Worm (Caenorhabditis elegans): ENCODE measurements around the gene hmt-1.

Gene hmt-1

ce11 chrIII:11066691-11067090 lies 33.1 kb downstream of the hmt-1 start (continued):
- TF ChIP-seq mxl-2 (GFP tag; conservative IDR thresholded peaks at IDR 0.05): 0 out of 2 replicates have a peak, but pooled peaks have one; percentile 14
- peak; percentile 50 for TF ChIP-seq unc-130 (GFP tag; optimal IDR thresholded peaks at IDR 0.05)
- TF ChIP-seq zip-11 (GFP tag; IDR thresholded peaks at IDR 0.05): peak; percentile 10; the same call in 1 of the 2 replicates

ce11 chrIII:11064576-11064975 lies 35.2 kb downstream of the hmt-1 start:
- TF ChIP-seq madf-9 (GFP tag; conservative IDR thresholded peaks at IDR 0.05): no peak
- TF ChIP-seq F49E8.2 (tag; optimal IDR thresholded peaks at IDR 0.05; ENCODE audit: borderline replicate concordance): peak; percentile 3
- TF ChIP-seq lin-38 (GFP tag; IDR thresholded peaks at IDR 0.05): peak; percentile 78
- TF ChIP-seq nhr-48 (tag; optimal IDR thresholded peaks at IDR 0.05): no peak
- no peak for TF ChIP-seq lsy-2 (tag; optimal IDR thresholded peaks at IDR 0.05)

- no peak for TF ChIP-seq nhr-42 (GFP tag; IDR thresholded peaks at IDR 0.05)
- no peak for TF ChIP-seq R02D3.7 (tag; optimal IDR thresholded peaks at IDR 0.05)
- TF ChIP-seq hif-1 (tag; optimal IDR thresholded peaks at IDR 0.05): no peak
- TF ChIP-seq mes-2 (tag; optimal IDR thresholded peaks at IDR 0.05; ENCODE audit: poor library complexity, severe bottlenecking): peak; percentile 76
- no peak for TF ChIP-seq zip-11 (GFP tag; IDR thresholded peaks at IDR 0.05)
- TF ChIP-seq ceh-28 (tag; optimal IDR thresholded peaks at IDR 0.05): no peak
- TF ChIP-seq Y48G9A.11 (GFP tag; IDR thresholded peaks at IDR 0.05): no peak
- no peak for TF ChIP-seq F44E2.7 (GFP tag; IDR thresholded peaks at IDR 0.05)
- peak; percentile 22 for TF ChIP-seq unc-130 (GFP tag; optimal IDR thresholded peaks at IDR 0.05)
- no peak for TF ChIP-seq dmd-6 (GFP tag; IDR thresholded peaks at IDR 0.05)
- TF ChIP-seq Y105C5A.15 (GFP tag; IDR thresholded peaks at IDR 0.05): 0 out of 2 replicates have a peak, but pooled peaks have one; percentile 18
- TF ChIP-seq arid-1 (GFP tag; conservative IDR thresholded peaks at IDR 0.05): peak; percentile 60; the same call in 1 of the 2 replicates
- TF ChIP-seq hlh-11 (tag; optimal IDR thresholded peaks at IDR 0.05): peak; percentile 15
- TF ChIP-seq fos-1 (tag; optimal IDR thresholded peaks at IDR 0.05): no peak
- peak; percentile 53; the same call in 1 of the 2 replicates for TF ChIP-seq hmg-1.1 (GFP tag; IDR thresholded peaks at IDR 0.05)
- TF ChIP-seq lin-38 (GFP tag; IDR thresholded peaks at IDR 0.05): peak; percentile 64
- TF ChIP-seq jun-1 (tag; optimal IDR thresholded peaks at IDR 0.05): no peak
- TF ChIP-seq ceh-44 (GFP tag; IDR thresholded peaks at IDR 0.05): no peak
- peak; percentile 4 for TF ChIP-seq dve-1 (tag; optimal IDR thresholded peaks at IDR 0.05; ENCODE audit: insufficient read depth)
- TF ChIP-seq daf-19 (GFP tag; conservative IDR thresholded peaks at IDR 0.05): no peak
- no peak for TF ChIP-seq skn-1 (tag; optimal IDR thresholded peaks at IDR 0.05)
- TF ChIP-seq mxl-2 (GFP tag; conservative IDR thresholded peaks at IDR 0.05): no peak
- TF ChIP-seq dmd-9 (GFP tag; IDR thresholded peaks at IDR 0.05): no peak
- TF ChIP-seq rbr-2 (tag; optimal IDR thresholded peaks at IDR 0.05): peak; percentile 28
- peak; percentile 35 for TF ChIP-seq pha-4 (GFP tag; IDR thresholded peaks at IDR 0.05)
- no peak for TF ChIP-seq pha-4 (tag; optimal IDR thresholded peaks at IDR 0.05)
- no peak for TF ChIP-seq egl-43 (GFP tag; IDR thresholded peaks at IDR 0.05)
- TF ChIP-seq F26F4.8 (GFP tag; conservative IDR thresholded peaks at IDR 0.05): no peak
- TF ChIP-seq T26A8.4 (GFP tag; IDR thresholded peaks at IDR 0.05): peak; percentile 42; the same call in 1 of the 2 replicates
- TF ChIP-seq unc-62 (GFP tag; optimal IDR thresholded peaks at IDR 0.05 in 1 of 2): peak in 1 of 2 experiments; percentile 86
- TF ChIP-seq unc-62 (tag; optimal IDR thresholded peaks at IDR 0.05): no peak
- TF ChIP-seq mep-1 (tag; optimal IDR thresholded peaks at IDR 0.05): peak; percentile 17
- TF ChIP-seq zfp-3 (GFP tag; conservative IDR thresholded peaks at IDR 0.05): 0 out of 2 replicates have a peak, but pooled peaks have one; percentile 52
- no peak for TF ChIP-seq saeg-2 (GFP tag; IDR thresholded peaks at IDR 0.05)
- no peak for TF ChIP-seq pqm-1 (tag; optimal IDR thresholded peaks at IDR 0.05)
- 0 out of 2 replicates have a peak, but pooled peaks have one; percentile 13 for TF ChIP-seq tra-1 (GFP tag; IDR thresholded peaks at IDR 0.05)
- no peak for TF ChIP-seq daf-16 (GFP tag; optimal IDR thresholded peaks at IDR 0.05)
- TF ChIP-seq daf-16 (tag; optimal IDR thresholded peaks at IDR 0.05): peak; percentile 35
- TF ChIP-seq lin-39 (tag; optimal IDR thresholded peaks at IDR 0.05): no peak
- no peak for TF ChIP-seq Y5F2A.4 (GFP tag; optimal IDR thresholded peaks at IDR 0.05)
- no peak for TF ChIP-seq madf-9 (GFP tag; conservative IDR thresholded peaks at IDR 0.05)
- TF ChIP-seq ceh-62 (tag; optimal IDR thresholded peaks at IDR 0.05): no peak
- TF ChIP-seq unc-39 (tag; optimal IDR thresholded peaks at IDR 0.05): no peak
- 0 out of 2 replicates have a peak, but pooled peaks have one; percentile 33 for TF ChIP-seq vab-7 (GFP tag; IDR thresholded peaks at IDR 0.05)
These were observed 36.5 kb downstream of the hmt-1 start, which contains the start of gene rsa-2 for ce11 chrIII:11063259-11063658. Gene rsa-2, plus strand, starts transcription at chrIII:11063479.

All from whole organism, L4 larva.